In the genomic region with DNA sequence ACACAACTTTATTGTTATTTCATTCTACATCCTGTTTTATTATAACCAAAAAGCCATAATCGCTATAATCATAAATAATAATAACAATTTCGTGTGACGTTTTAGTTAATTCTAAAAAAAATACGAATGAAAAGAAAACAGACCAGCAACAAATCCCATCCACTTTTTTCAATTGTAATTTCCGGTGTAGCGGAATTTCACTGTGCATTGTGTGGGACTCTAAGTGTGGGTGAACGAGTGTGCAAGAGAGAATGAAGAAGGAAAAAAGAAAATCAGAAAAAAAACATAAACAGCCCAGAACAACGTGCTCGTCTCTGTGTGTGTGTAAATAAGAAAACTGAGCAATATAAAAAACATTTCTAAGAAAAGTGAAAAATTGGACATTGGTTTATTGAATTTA, we compare ENCODE assay signal across 1 fruit fly cellular context.
TF ChIP-seq lines count a peak whose summit lies in the region.

No protein-coding gene starts in this region.

TF ChIP-seq in whole organism, embryonic, 481 proteins besides CTCF, POLR2A, EP300 and RAD21 (continued from another document):
- no peak for TF ChIP-seq pan (optimal IDR thresholded peaks at IDR 0.05; lab: Kevin White, UChicago)
- no peak for TF ChIP-seq pan (GFP tag; optimal IDR thresholded peaks at IDR 0.05 in 1 of 2, IDR thresholded peaks at IDR 0.05 in 1 of 2)
- TF ChIP-seq dan (GFP tag; IDR thresholded peaks at IDR 0.05; lab: Robert Waterston, UW): no peak
- TF ChIP-seq CG17612 (GFP tag; IDR thresholded peaks at IDR 0.05; lab: Robert Waterston, UW): no peak
- TF ChIP-seq CG13775 (GFP tag; optimal IDR thresholded peaks at IDR 0.05; lab: Kevin White, UChicago): no peak
- no peak for TF ChIP-seq Mes4 (GFP tag; optimal IDR thresholded peaks at IDR 0.05; lab: Kevin White, UChicago)
- no peak for TF ChIP-seq CG3065 (GFP tag; optimal IDR thresholded peaks at IDR 0.05; lab: Kevin White, UChicago)
- TF ChIP-seq HLHmδ (GFP tag; optimal IDR thresholded peaks at IDR 0.05; lab: Kevin White, UChicago): no peak
- no peak for TF ChIP-seq CG7987 (GFP tag; optimal IDR thresholded peaks at IDR 0.05; lab: Kevin White, UChicago)
- TF ChIP-seq sob (GFP tag; IDR thresholded peaks at IDR 0.05; lab: Robert Waterston, UW): no peak
- no peak for TF ChIP-seq CG14667 (GFP tag; IDR thresholded peaks at IDR 0.05; lab: Robert Waterston, UW)
- TF ChIP-seq CG10274 (GFP tag; optimal IDR thresholded peaks at IDR 0.05; lab: Kevin White, UChicago): no peak
- peak in 1 of 3 experiments; percentile 28 for TF ChIP-seq Stat92E (GFP tag; optimal IDR thresholded peaks at IDR 0.05; lab: Kevin White, UChicago)
- no peak for TF ChIP-seq CG14860 (GFP tag; IDR thresholded peaks at IDR 0.05; lab: Robert Waterston, UW; ENCODE audit: partially characterized antibody)
- TF ChIP-seq CG12299 (tag; optimal IDR thresholded peaks at IDR 0.05; lab: Kevin White, UChicago): no peak
- TF ChIP-seq tll (GFP tag; optimal IDR thresholded peaks at IDR 0.05; lab: Kevin White, UChicago): no peak
- TF ChIP-seq CG18262 (tag; optimal IDR thresholded peaks at IDR 0.05; lab: Kevin White, UChicago): peak; percentile 40
- TF ChIP-seq E2f1 (GFP tag; IDR thresholded peaks at IDR 0.05; lab: Robert Waterston, UW): no peak
- TF ChIP-seq pita (GFP tag; optimal IDR thresholded peaks at IDR 0.05; lab: Kevin White, UChicago): no peak
- peak; percentile 2 for TF ChIP-seq sd (tag; optimal IDR thresholded peaks at IDR 0.05; lab: Kevin White, UChicago)
- no peak; the same call in 1 of the 2 replicates for TF ChIP-seq CG10366 (GFP tag; IDR thresholded peaks at IDR 0.05; lab: Robert Waterston, UW)
- no peak for TF ChIP-seq Atf3 (GFP tag; optimal IDR thresholded peaks at IDR 0.05; lab: Kevin White, UChicago)
- TF ChIP-seq CG12236 (GFP tag; optimal IDR thresholded peaks at IDR 0.05; lab: Kevin White, UChicago): no peak
- no peak for TF ChIP-seq chif (GFP tag; optimal IDR thresholded peaks at IDR 0.05; lab: Kevin White, UChicago)
- no peak for TF ChIP-seq wek (GFP tag; optimal IDR thresholded peaks at IDR 0.05; lab: Kevin White, UChicago)
- no peak for TF ChIP-seq Hand (GFP tag; optimal IDR thresholded peaks at IDR 0.05; lab: Kevin White, UChicago)
- no peak for TF ChIP-seq CG4404 (GFP tag; IDR thresholded peaks at IDR 0.05; lab: Robert Waterston, UW)
- TF ChIP-seq BEAF-32 (GFP tag; optimal IDR thresholded peaks at IDR 0.05; lab: Kevin White, UChicago): no peak
- TF ChIP-seq Rx (GFP tag; IDR thresholded peaks at IDR 0.05; lab: Robert Waterston, UW): no peak
- TF ChIP-seq zfh1 (GFP tag; IDR thresholded peaks at IDR 0.05; lab: Robert Waterston, UW): 0 out of 3 replicates have a peak, but pooled peaks have one; percentile 20
- TF ChIP-seq pnt (GFP tag; optimal IDR thresholded peaks at IDR 0.05; lab: Kevin White, UChicago): no peak
- no peak for TF ChIP-seq mirr (GFP tag; optimal IDR thresholded peaks at IDR 0.05; lab: Kevin White, UChicago)
- no peak for TF ChIP-seq fru (optimal IDR thresholded peaks at IDR 0.05; lab: Kevin White, UChicago)
- no peak for TF ChIP-seq CG1603 (tag; optimal IDR thresholded peaks at IDR 0.05; lab: Kevin White, UChicago)
- TF ChIP-seq grn (GFP tag; optimal IDR thresholded peaks at IDR 0.05; lab: Kevin White, UChicago): no peak
- TF ChIP-seq CG17361 (GFP tag; IDR thresholded peaks at IDR 0.05; lab: Robert Waterston, UW): peak; percentile 54; the same call in 2 of the 3 replicates
- no peak for TF ChIP-seq CG18599 (GFP tag; optimal IDR thresholded peaks at IDR 0.05; lab: Kevin White, UChicago)
- TF ChIP-seq Ada2b (GFP tag; IDR thresholded peaks at IDR 0.05; lab: Robert Waterston, UW): no peak
- TF ChIP-seq NK7.1 (GFP tag; optimal IDR thresholded peaks at IDR 0.05; lab: Kevin White, UChicago): no peak
- TF ChIP-seq eve (GFP tag; optimal IDR thresholded peaks at IDR 0.05; lab: Kevin White, UChicago): no peak
- no peak for TF ChIP-seq pros (GFP tag; optimal IDR thresholded peaks at IDR 0.05; lab: Kevin White, UChicago)
- no peak for TF ChIP-seq CG12104 (GFP tag; optimal IDR thresholded peaks at IDR 0.05; lab: Kevin White, UChicago)
- TF ChIP-seq ems (GFP tag; optimal IDR thresholded peaks at IDR 0.05; lab: Kevin White, UChicago): no peak
- peak; percentile 9 for TF ChIP-seq stwl (tag; optimal IDR thresholded peaks at IDR 0.05; lab: Kevin White, UChicago)
- no peak for TF ChIP-seq CG18764 (GFP tag; optimal IDR thresholded peaks at IDR 0.05; lab: Kevin White, UChicago)
- TF ChIP-seq Ssrp (tag; optimal IDR thresholded peaks at IDR 0.05; lab: Kevin White, UChicago): peak; percentile 22
- TF ChIP-seq Xrp1 (GFP tag; IDR thresholded peaks at IDR 0.05; lab: Robert Waterston, UW): peak; percentile 34; the same call in 1 of the 2 replicates
- TF ChIP-seq CG16863 (GFP tag; optimal IDR thresholded peaks at IDR 0.05; lab: Kevin White, UChicago): no peak
- no peak for TF ChIP-seq CG8089 (GFP tag; optimal IDR thresholded peaks at IDR 0.05; lab: Kevin White, UChicago)
- TF ChIP-seq usp (GFP tag; optimal IDR thresholded peaks at IDR 0.05; lab: Kevin White, UChicago): no peak
- TF ChIP-seq eyg (GFP tag; optimal IDR thresholded peaks at IDR 0.05; lab: Kevin White, UChicago): no peak
- no peak for TF ChIP-seq CG2202 (tag; optimal IDR thresholded peaks at IDR 0.05; lab: Kevin White, UChicago)
- TF ChIP-seq CG16813 (GFP tag; IDR thresholded peaks at IDR 0.05; lab: Robert Waterston, UW; ENCODE audit: partially characterized antibody): no peak
- no peak for TF ChIP-seq CG3838 (GFP tag; optimal IDR thresholded peaks at IDR 0.05; lab: Kevin White, UChicago)
- no peak for TF ChIP-seq tx (GFP tag; optimal IDR thresholded peaks at IDR 0.05; lab: Kevin White, UChicago)
- TF ChIP-seq CG15696 (tag; optimal IDR thresholded peaks at IDR 0.05; lab: Kevin White, UChicago): peak; percentile 19
- no peak for TF ChIP-seq fd3F (GFP tag; optimal IDR thresholded peaks at IDR 0.05; lab: Kevin White, UChicago)
- TF ChIP-seq dmrt11E (tag; optimal IDR thresholded peaks at IDR 0.05; lab: Kevin White, UChicago): no peak
- no peak for TF ChIP-seq Eip74EF (GFP tag; optimal IDR thresholded peaks at IDR 0.05; lab: Kevin White, UChicago)
- TF ChIP-seq CG2712 (tag; optimal IDR thresholded peaks at IDR 0.05; lab: Kevin White, UChicago): no peak
- TF ChIP-seq psq (GFP tag; optimal IDR thresholded peaks at IDR 0.05; lab: Kevin White, UChicago): peak; percentile 85
- no peak for TF ChIP-seq cwo (GFP tag; optimal IDR thresholded peaks at IDR 0.05; lab: Kevin White, UChicago)
- TF ChIP-seq CG4820 (GFP tag; optimal IDR thresholded peaks at IDR 0.05; lab: Kevin White, UChicago): no peak
- no peak for TF ChIP-seq aop (GFP tag; IDR thresholded peaks at IDR 0.05; lab: Robert Waterston, UW)
- no peak for TF ChIP-seq CG15011 (GFP tag; optimal IDR thresholded peaks at IDR 0.05; lab: Kevin White, UChicago)
- TF ChIP-seq H15 (GFP tag; IDR thresholded peaks at IDR 0.05; lab: Robert Waterston, UW): no peak
- no peak for TF ChIP-seq CG6813 (GFP tag; optimal IDR thresholded peaks at IDR 0.05; lab: Kevin White, UChicago)
- TF ChIP-seq CG7963 (GFP tag; IDR thresholded peaks at IDR 0.05; lab: Robert Waterston, UW; ENCODE audit: partially characterized antibody): no peak
- TF ChIP-seq Abd-B (GFP tag; optimal IDR thresholded peaks at IDR 0.05; lab: Kevin White, UChicago): no peak
- no peak for TF ChIP-seq CG1602 (GFP tag; optimal IDR thresholded peaks at IDR 0.05; lab: Kevin White, UChicago)
- no peak for TF ChIP-seq pfk (GFP tag; optimal IDR thresholded peaks at IDR 0.05; lab: Kevin White, UChicago)
- no peak for TF ChIP-seq CG10321 (GFP tag; IDR thresholded peaks at IDR 0.05; lab: Robert Waterston, UW)
- peak; percentile 37 for TF ChIP-seq sqz (GFP tag; optimal IDR thresholded peaks at IDR 0.05; lab: Kevin White, UChicago)
- TF ChIP-seq dmrt99B (tag; optimal IDR thresholded peaks at IDR 0.05; lab: Kevin White, UChicago): no peak
- TF ChIP-seq tna (GFP tag; IDR thresholded peaks at IDR 0.05; lab: Robert Waterston, UW; ENCODE audit: partially characterized antibody): no peak
- TF ChIP-seq CG14441 (GFP tag; IDR thresholded peaks at IDR 0.05; lab: Robert Waterston, UW): no peak
- no peak for TF ChIP-seq Deaf1 (tag; optimal IDR thresholded peaks at IDR 0.05; lab: Kevin White, UChicago)
- TF ChIP-seq lilli (GFP tag; optimal IDR thresholded peaks at IDR 0.05; lab: Kevin White, UChicago): no peak
- no peak for TF ChIP-seq CG15073 (GFP tag; optimal IDR thresholded peaks at IDR 0.05; lab: Kevin White, UChicago)
- no peak for TF ChIP-seq CG10462 (GFP tag; optimal IDR thresholded peaks at IDR 0.05; lab: Kevin White, UChicago)
- no peak for TF ChIP-seq MESR4 (GFP tag; optimal IDR thresholded peaks at IDR 0.05; lab: Kevin White, UChicago)
- no peak for TF ChIP-seq CG14050 (GFP tag; IDR thresholded peaks at IDR 0.05; lab: Robert Waterston, UW)
- TF ChIP-seq chinmo (GFP tag; IDR thresholded peaks at IDR 0.05; lab: Robert Waterston, UW; ENCODE audit: partially characterized antibody): no peak
- TF ChIP-seq tap (tag; optimal IDR thresholded peaks at IDR 0.05; lab: Kevin White, UChicago): no peak
- no peak for TF ChIP-seq CG9727 (GFP tag; optimal IDR thresholded peaks at IDR 0.05; lab: Kevin White, UChicago)
- no peak for TF ChIP-seq Xbp1 (GFP tag; optimal IDR thresholded peaks at IDR 0.05; lab: Kevin White, UChicago)
- no peak for TF ChIP-seq CG3995 (GFP tag; optimal IDR thresholded peaks at IDR 0.05; lab: Kevin White, UChicago)
- TF ChIP-seq wor (GFP tag; IDR thresholded peaks at IDR 0.05; lab: Robert Waterston, UW): no peak
- no peak for TF ChIP-seq Sry-δ (GFP tag; optimal IDR thresholded peaks at IDR 0.05; lab: Kevin White, UChicago)
- TF ChIP-seq NC2α (GFP tag; optimal IDR thresholded peaks at IDR 0.05; lab: Kevin White, UChicago): no peak
- TF ChIP-seq gro (GFP tag; optimal IDR thresholded peaks at IDR 0.05; lab: Kevin White, UChicago): no peak
- no peak for TF ChIP-seq CG6654 (GFP tag; optimal IDR thresholded peaks at IDR 0.05; lab: Kevin White, UChicago)
- TF ChIP-seq CG17359 (tag; optimal IDR thresholded peaks at IDR 0.05; lab: Kevin White, UChicago): peak; percentile 43
- no peak for TF ChIP-seq CG4730 (GFP tag; IDR thresholded peaks at IDR 0.05; lab: Robert Waterston, UW)
- TF ChIP-seq CG30431 (GFP tag; optimal IDR thresholded peaks at IDR 0.05; lab: Kevin White, UChicago): no peak
- no peak for TF ChIP-seq CG10431 (GFP tag; optimal IDR thresholded peaks at IDR 0.05; lab: Kevin White, UChicago)
- no peak for TF ChIP-seq Bgb (GFP tag; IDR thresholded peaks at IDR 0.05; lab: Robert Waterston, UW; ENCODE audit: partially characterized antibody)
- no peak for TF ChIP-seq gce (GFP tag; IDR thresholded peaks at IDR 0.05; lab: Robert Waterston, UW)
- no peak for TF ChIP-seq Jarid2 (GFP tag; optimal IDR thresholded peaks at IDR 0.05; lab: Kevin White, UChicago)
- peak; percentile 32 for TF ChIP-seq phol (tag; optimal IDR thresholded peaks at IDR 0.05; lab: Kevin White, UChicago)
- no peak for TF ChIP-seq h (optimal IDR thresholded peaks at IDR 0.05; lab: Kevin White, UChicago)
- TF ChIP-seq so (GFP tag; IDR thresholded peaks at IDR 0.05; lab: Robert Waterston, UW): no peak
- TF ChIP-seq HHEX (GFP tag; optimal IDR thresholded peaks at IDR 0.05; lab: Kevin White, UChicago): no peak
- TF ChIP-seq danr (GFP tag; IDR thresholded peaks at IDR 0.05; lab: Robert Waterston, UW): 0 out of 2 replicates have a peak, but pooled peaks have one; percentile 5
- TF ChIP-seq CG31365 (tag; optimal IDR thresholded peaks at IDR 0.05; lab: Kevin White, UChicago): no peak
- no peak for TF ChIP-seq CG33557 (GFP tag; optimal IDR thresholded peaks at IDR 0.05; lab: Kevin White, UChicago)
- TF ChIP-seq CG3726 (GFP tag; IDR thresholded peaks at IDR 0.05; lab: Robert Waterston, UW): no peak
- TF ChIP-seq CG17912 (GFP tag; optimal IDR thresholded peaks at IDR 0.05; lab: Kevin White, UChicago): no peak
- no peak for TF ChIP-seq stc (GFP tag; IDR thresholded peaks at IDR 0.05; lab: Robert Waterston, UW)
- TF ChIP-seq Sin3A (optimal IDR thresholded peaks at IDR 0.05; lab: Kevin White, UChicago): no peak
- TF ChIP-seq CG17802 (tag; optimal IDR thresholded peaks at IDR 0.05; lab: Kevin White, UChicago): no peak
